Worm (Caenorhabditis elegans): Measurements from ENCODE around the gene gbb-2.

The gbb-2 gene

DNA sequence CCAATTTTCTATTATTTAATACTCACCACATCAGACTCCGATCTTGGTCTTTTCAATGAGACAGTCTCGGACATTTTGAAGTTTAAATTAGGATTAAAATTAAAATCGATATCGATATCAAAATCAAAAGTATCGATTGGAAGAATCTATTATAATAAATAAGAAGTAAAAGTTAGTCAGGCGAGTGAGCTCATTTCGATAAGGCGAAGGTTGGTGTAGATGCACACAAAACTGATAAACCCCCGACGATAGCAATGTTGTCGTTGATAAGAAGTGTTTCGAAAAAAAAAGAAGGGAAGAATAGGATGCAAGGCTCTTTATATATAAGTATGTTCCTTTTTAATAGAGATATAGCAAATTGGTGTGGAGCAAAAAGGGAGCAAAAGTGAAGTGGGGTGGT is 24.0 kb downstream of the gbb-2 start, which contains the start of gene M01H9.4:
TSS of gene M01H9.4 (minus strand) at position 379 of the 400 bp plus-strand sequence.
- TF ChIP-seq eyg-1 (tag; optimal IDR thresholded peaks at IDR 0.05) (no peak), fax-1 (tag; optimal IDR thresholded peaks at IDR 0.05) (no peak), pag-3 (tag; optimal IDR thresholded peaks at IDR 0.05; ENCODE audit: borderline replicate concordance) (no peak), madf-2 (tag; optimal IDR thresholded peaks at IDR 0.05) (no peak), ceh-6 (GFP tag; optimal IDR thresholded peaks at IDR 0.05) (no peak), elt-2 (tag; optimal IDR thresholded peaks at IDR 0.05) (peak; percentile 98), K09A11.1 (tag; optimal IDR thresholded peaks at IDR 0.05; ENCODE audit: insufficient read depth) (no peak), ets-4 (tag; optimal IDR thresholded peaks at IDR 0.05) (no peak), pha-4 (tag; optimal IDR thresholded peaks at IDR 0.05) (no peak), pha-2 (tag; optimal IDR thresholded peaks at IDR 0.05) (no peak), ahr-1 (tag; optimal IDR thresholded peaks at IDR 0.05) (no peak), gmeb-2 (tag; optimal IDR thresholded peaks at IDR 0.05) (no peak), unc-86 (tag; optimal IDR thresholded peaks at IDR 0.05) (no peak), pat-9 (tag; optimal IDR thresholded peaks at IDR 0.05) (no peak), pqm-1 (tag; optimal IDR thresholded peaks at IDR 0.05) (peak; percentile 4), ztf-16 (tag; optimal IDR thresholded peaks at IDR 0.05) (no peak)

DNA sequence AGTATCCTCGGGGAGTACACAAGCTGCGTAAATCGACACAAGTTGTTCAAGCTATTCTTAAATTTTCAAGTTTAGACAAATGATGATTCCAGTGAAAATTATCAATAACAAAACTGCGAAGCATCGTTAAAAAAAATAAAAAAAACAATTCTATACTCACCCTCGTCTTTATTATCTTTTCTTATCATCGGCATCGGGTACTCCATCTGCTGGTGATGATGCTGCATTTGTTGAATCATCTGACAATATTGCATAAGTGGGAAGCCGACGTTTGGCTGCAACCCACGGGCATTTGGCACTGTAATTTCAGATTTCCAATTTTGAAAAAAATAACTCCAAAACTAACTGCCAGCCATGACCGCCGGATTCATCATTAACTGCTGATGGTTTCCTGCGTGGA is 25.2 kb downstream of the gbb-2 start:
- TF ChIP-seq syd-9 (tag; optimal IDR thresholded peaks at IDR 0.05) (no peak), C38D4.7 (GFP tag; optimal IDR thresholded peaks at IDR 0.05) (no peak), ceh-19 (GFP tag; optimal IDR thresholded peaks at IDR 0.05) (no peak), ceh-30 (tag; optimal IDR thresholded peaks at IDR 0.05) (no peak), hlh-13 (GFP tag; optimal IDR thresholded peaks at IDR 0.05) (no peak), unc-42 (tag; optimal IDR thresholded peaks at IDR 0.05) (no peak), zip-5 (tag; optimal IDR thresholded peaks at IDR 0.05) (no peak), ceh-22 (tag; optimal IDR thresholded peaks at IDR 0.05) (no peak), C08G9.2 (tag; optimal IDR thresholded peaks at IDR 0.05) (no peak), hlh-15 (tag; optimal IDR thresholded peaks at IDR 0.05) (no peak), hlh-8 (tag; optimal IDR thresholded peaks at IDR 0.05) (no peak), K02D7.2 (tag; optimal IDR thresholded peaks at IDR 0.05) (no peak), dmd-4 (tag; optimal IDR thresholded peaks at IDR 0.05; ENCODE audit: borderline replicate concordance) (no peak), che-1 (tag; optimal IDR thresholded peaks at IDR 0.05) (no peak), rnt-1 (tag; optimal IDR thresholded peaks at IDR 0.05) (no peak)

DNA sequence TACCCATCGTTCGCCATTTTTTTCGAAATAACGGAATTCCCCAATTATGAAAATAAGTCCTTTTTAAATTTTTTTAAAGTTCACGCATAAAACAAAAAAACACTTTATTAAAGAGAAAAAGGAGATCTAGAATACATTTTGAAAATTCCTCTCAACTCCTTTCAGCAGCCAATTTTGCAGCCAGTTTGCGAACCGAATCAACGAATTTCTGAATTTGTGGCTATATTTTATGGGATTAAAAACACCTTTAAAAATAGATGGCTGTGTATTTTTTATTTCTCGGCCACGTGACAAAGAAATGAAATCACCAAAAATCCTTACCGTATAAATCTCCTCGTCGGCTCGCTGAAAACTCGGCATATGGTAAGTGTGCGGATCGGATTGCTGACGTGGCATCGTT is 26.5 kb downstream of the gbb-2 start, which contains the start of gene M01H9.10:
TSS of gene M01H9.10 (minus strand) at position 101 of the 400 bp plus-strand sequence.
- no peak for TF ChIP-seq fkh-10 (GFP tag; optimal IDR thresholded peaks at IDR 0.05)
- no peak for TF ChIP-seq syd-9 (tag; optimal IDR thresholded peaks at IDR 0.05)
- no peak for TF ChIP-seq madf-2 (tag; optimal IDR thresholded peaks at IDR 0.05)
- TF ChIP-seq ceh-31 (tag; optimal IDR thresholded peaks at IDR 0.05), result no peak
- TF ChIP-seq ceh-9 (tag; optimal IDR thresholded peaks at IDR 0.05), result no peak
- TF ChIP-seq sdc-2 (tag; optimal IDR thresholded peaks at IDR 0.05), result no peak
- no peak for TF ChIP-seq C38D4.7 (GFP tag; optimal IDR thresholded peaks at IDR 0.05)
- TF ChIP-seq ceh-34 (tag; optimal IDR thresholded peaks at IDR 0.05), result no peak
- TF ChIP-seq dve-1 (tag; optimal IDR thresholded peaks at IDR 0.05), result no peak
- TF ChIP-seq odd-2 (tag; optimal IDR thresholded peaks at IDR 0.05), result no peak
- no peak for TF ChIP-seq pat-9 (tag; optimal IDR thresholded peaks at IDR 0.05)
- no peak for TF ChIP-seq ceh-24 (tag; optimal IDR thresholded peaks at IDR 0.05)

DNA sequence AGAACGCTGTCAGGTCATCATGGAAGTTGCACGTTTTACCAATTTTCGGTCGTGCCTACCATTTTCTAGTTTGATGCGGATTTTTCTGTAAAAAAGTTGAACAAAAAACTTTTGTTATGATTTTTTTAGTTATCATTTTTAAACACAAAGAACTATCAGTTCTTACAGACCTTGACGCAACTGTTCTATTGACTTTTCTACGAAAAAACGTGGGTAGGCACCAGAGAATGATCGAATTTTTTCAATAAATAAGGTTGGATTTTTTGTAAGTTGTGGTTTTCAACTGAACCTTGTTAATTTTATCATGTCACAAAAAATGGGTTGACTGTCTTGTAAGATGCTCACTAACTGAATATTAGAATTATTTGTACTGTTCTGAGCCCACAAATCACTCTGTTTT is 27.9 kb downstream of the gbb-2 start:
- TF ChIP-seq pat-9 (tag; optimal IDR thresholded peaks at IDR 0.05) (no peak), nhr-11 (tag; optimal IDR thresholded peaks at IDR 0.05) (no peak), elt-2 (tag; optimal IDR thresholded peaks at IDR 0.05) (no peak), K02D7.2 (tag; optimal IDR thresholded peaks at IDR 0.05) (no peak), ceh-31 (tag; optimal IDR thresholded peaks at IDR 0.05) (no peak), ceh-48 (tag; optimal IDR thresholded peaks at IDR 0.05) (no peak), ahr-1 (tag; optimal IDR thresholded peaks at IDR 0.05) (no peak), hlh-8 (tag; optimal IDR thresholded peaks at IDR 0.05) (no peak)
